Worm (Caenorhabditis elegans): ENCODE data around the gene Y97E10AR.3.

ce11 chrV:8010103-8010502, 2.8 kb upstream of the Y97E10AR.3 start, which contains the start of gene Y97E10AR.4:
- TF ChIP-seq snpc-4 (tag; optimal IDR thresholded peaks at IDR 0.05) = no peak
- TF ChIP-seq nhr-23 (tag; optimal IDR thresholded peaks at IDR 0.05) = no peak
- TF ChIP-seq nhr-237 (tag; optimal IDR thresholded peaks at IDR 0.05) = no peak
